Fruit fly (Drosophila melanogaster) whole organism, pupa: Measurements from ENCODE around the gene Klp67A.

Experiments
- CG12605 ChIP-seq: fragments of 200-800 bp; sonication (Bioruptor generic); IDR thresholded peaks from 2 replicates; pipeline ENCODE4 v1.3.6; 2022; ENCODE audit warnings: missing biosample characterization, missing genetic modification characterization
- CG9948 ChIP-seq: fragments of 200-800 bp; sonication (Bioruptor generic); optimal IDR thresholded peaks from 2 replicates; lab custom pipeline; 2018; ENCODE audit warnings: missing biosample characterization, mild to moderate bottlenecking, missing genetic modification characterization, moderate library complexity
- EcR ChIP-seq: fragments of 200-800 bp; sonication (Bioruptor generic); optimal IDR thresholded peaks from 3 replicates; lab custom pipeline; 2019; ENCODE audit warnings: missing biosample characterization, missing genetic modification characterization, mild to moderate bottlenecking, moderate library complexity, missing genetic modification reagents
- Pif1A ChIP-seq: fragments of 200-800 bp; sonication (Bioruptor generic); optimal IDR thresholded peaks from 3 replicates; lab custom pipeline; 2016; ENCODE audit warnings: missing biosample characterization, missing genetic modification characterization
- Pif1B ChIP-seq: fragments of 200-800 bp; sonication (Bioruptor generic); optimal IDR thresholded peaks from 3 replicates; lab custom pipeline; 2016; ENCODE audit warnings: missing biosample characterization, missing genetic modification characterization
- Snoo ChIP-seq: fragments of 200-800 bp; sonication (Bioruptor generic); optimal IDR thresholded peaks from 3 replicates; lab custom pipeline; 2017; ENCODE audit warnings: missing biosample characterization, mild to moderate bottlenecking, missing genetic modification characterization, inconsistent platforms
- rn ChIP-seq: fragments of 200-800 bp; sonication (Bioruptor generic); IDR thresholded peaks from 2 replicates; pipeline ENCODE4 v1.3.6; 2022; ENCODE audit warnings: missing biosample characterization, missing genetic modification characterization

DNA sequence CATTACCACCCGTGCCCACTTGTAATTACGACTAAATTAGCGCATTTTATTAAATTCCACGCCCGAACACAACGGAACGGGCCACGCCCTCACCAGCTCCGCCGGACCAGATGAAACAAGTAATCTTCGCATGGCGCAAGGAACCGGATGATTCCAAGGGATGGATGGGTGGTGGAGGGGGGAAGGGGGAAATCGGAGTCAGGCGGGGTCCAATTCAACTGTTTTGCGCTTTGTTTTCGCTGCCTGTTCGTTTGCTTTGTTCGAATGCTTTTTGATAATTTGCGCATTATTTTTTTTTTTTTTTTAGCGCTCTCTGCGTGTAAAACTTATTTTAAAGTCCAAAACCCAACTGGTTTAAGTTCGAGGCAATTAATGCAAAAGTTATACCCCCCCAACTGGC, 29.9 kb upstream of the Klp67A start:
- no peak for TF ChIP-seq CG9948
- no peak for TF ChIP-seq rn (GFP tag; lab: Robert Waterston, UW)
- TF ChIP-seq Pif1A, result no peak
- TF ChIP-seq Pif1B, result no peak
- peak; percentile 30; the same call in 1 of the 2 replicates for TF ChIP-seq CG12605 (GFP tag; lab: Robert Waterston, UW)
- no peak for TF ChIP-seq Snoo (tag; lab: Kevin White, UChicago)
- peak; percentile 33 for TF ChIP-seq EcR (GFP tag; lab: Kevin White, UChicago)
